Worm (Caenorhabditis elegans) whole organism, early embryonic: ENCODE results near the gene Y54G2A.36.

ENCODE experiments used
- B0310.2 ChIP-seq: sonication (generic microtip); optimal IDR thresholded peaks from 2 replicates; lab custom pipeline; 2016; ENCODE audit warnings: mild to moderate bottlenecking, missing genetic modification characterization, missing compliant biosample characterization
- F13C5.2 ChIP-seq: sonication (generic microtip); optimal IDR thresholded peaks from 2 replicates; lab custom pipeline; 2017; ENCODE audit warnings: mild to moderate bottlenecking, missing genetic modification characterization, inconsistent platforms, missing compliant biosample characterization
- aly-1 ChIP-seq: sonication (generic microtip); optimal IDR thresholded peaks from 2 replicates; lab custom pipeline; 2016; ENCODE audit warnings: missing genetic modification characterization, missing compliant biosample characterization
- ama-1 ChIP-seq: fragments of 150-350 bp; optimal IDR thresholded peaks from 2 replicates; lab custom pipeline; 2014
- ceh-13 ChIP-seq: fragments of 200-800 bp; sonication (Bioruptor generic); optimal IDR thresholded peaks from 2 replicates; lab custom pipeline; 2018; ENCODE audit warnings: mild to moderate bottlenecking, missing genetic modification characterization, missing compliant biosample characterization
- ets-7 ChIP-seq: sonication (generic microtip); optimal IDR thresholded peaks from 2 replicates; lab custom pipeline; 2016; ENCODE audit warnings: missing genotype, missing genetic modification characterization, missing compliant biosample characterization
- hmg-4 ChIP-seq: fragments of 200-800 bp; sonication (Bioruptor generic); optimal IDR thresholded peaks from 2 replicates; lab custom pipeline; 2018; ENCODE audit warnings: mild to moderate bottlenecking, missing genetic modification characterization, missing compliant biosample characterization
- hnd-1 ChIP-seq: sonication (generic microtip); optimal IDR thresholded peaks from 2 replicates; lab custom pipeline; 2016; ENCODE audit warnings: missing genetic modification characterization, missing compliant biosample characterization
- pes-1 ChIP-seq: fragments of 200-800 bp; sonication (Bioruptor generic); IDR thresholded peaks from 2 replicates; pipeline ENCODE4 v1.3.6; 2022; ENCODE audit warnings: missing genetic modification reagents, missing genetic modification characterization, missing compliant biosample characterization
- tbx-11 ChIP-seq: fragments of 200-800 bp; sonication (Bioruptor generic); IDR thresholded peaks from 2 replicates; pipeline ENCODE4 v1.3.6; 2022; ENCODE audit warnings: missing genetic modification characterization, missing compliant biosample characterization
- tra-4 ChIP-seq: sonication (generic microtip); optimal IDR thresholded peaks from 2 replicates; lab custom pipeline; 2017; ENCODE audit warnings: missing genetic modification characterization, missing compliant biosample characterization

DNA sequence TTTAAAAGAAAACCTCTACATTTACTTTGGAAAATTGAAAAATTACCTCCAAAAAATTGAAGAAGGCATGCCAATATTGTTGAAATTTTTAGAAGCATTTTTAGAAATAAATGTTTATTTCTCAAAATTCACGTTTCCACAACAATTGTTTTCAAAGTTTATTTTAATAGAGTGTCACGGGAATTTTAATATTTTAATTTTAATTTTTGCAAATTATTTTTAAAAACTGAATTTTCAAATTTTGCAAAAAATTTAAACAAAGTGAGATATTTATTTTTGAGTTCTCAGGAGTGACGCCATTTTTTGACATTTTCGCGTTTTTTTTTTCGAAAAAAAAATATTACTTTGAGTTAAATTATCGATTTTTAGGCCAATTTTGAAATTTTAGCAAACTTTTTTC, 44.3 kb upstream of the Y54G2A.36 start, which contains the start of gene Y54G2A.49:
- TF ChIP-seq hmg-4 (GFP tag; lab: Kevin White, UChicago) (no peak), ama-1 (lab: Kevin White, UChicago) (no peak), ceh-13 (GFP tag; lab: Kevin White, UChicago) (no peak), tra-4 (no peak), tbx-11 (GFP tag; lab: Robert Waterston, UW) (no peak), aly-1 (tag; lab: Kevin White, UChicago) (no peak), F13C5.2 (tag; lab: Kevin White, UChicago) (no peak), B0310.2 (tag; lab: Kevin White, UChicago) (no peak), ets-7 (no peak), hnd-1 (tag; lab: Kevin White, UChicago) (no peak), pes-1 (GFP tag; lab: Robert Waterston, UW) (no peak)
